Worm (Caenorhabditis elegans): ENCODE data around the gene F01G10.5.

Gene F01G10.5

ce11 chrIV:10245666-10246210 is 14.9 kb upstream of the F01G10.5 start, which contains the start of gene F01G10.10:
TSS of gene F01G10.10 (plus strand) at chrIV:10246160.
- TF ChIP-seq ceh-90 (tag; optimal IDR thresholded peaks at IDR 0.05) (no peak), elt-3 (tag; optimal IDR thresholded peaks at IDR 0.05) (no peak), lin-35 (GFP tag; optimal IDR thresholded peaks at IDR 0.05) (peak in 1 of 2 experiments; percentile 25), sptf-1 (tag; optimal IDR thresholded peaks at IDR 0.05) (no peak), elt-2 (tag; optimal IDR thresholded peaks at IDR 0.05) (peak; percentile 39), unc-98 (GFP tag; IDR thresholded peaks at IDR 0.05) (no peak), nhr-90 (tag; optimal IDR thresholded peaks at IDR 0.05; ENCODE audit: poor library complexity) (peak; percentile 37), ztf-11 (tag; optimal IDR thresholded peaks at IDR 0.05) (no peak), mef-2 (tag; optimal IDR thresholded peaks at IDR 0.05) (no peak), lir-3 (tag; optimal IDR thresholded peaks at IDR 0.05; ENCODE audit: poor library complexity) (no peak), aly-2 (tag; optimal IDR thresholded peaks at IDR 0.05) (peak; percentile 54), hpl-2 (GFP tag; optimal IDR thresholded peaks at IDR 0.05) (no peak), fkh-10 (GFP tag; optimal IDR thresholded peaks at IDR 0.05) (no peak), ceh-82 (tag; optimal IDR thresholded peaks at IDR 0.05) (no peak), lin-15B (tag; optimal IDR thresholded peaks at IDR 0.05) (no peak), jun-1 (tag; optimal IDR thresholded peaks at IDR 0.05) (no peak), blmp-1 (tag; optimal IDR thresholded peaks at IDR 0.05) (peak; percentile 89)

- TF ChIP-seq elt-3 (tag; optimal IDR thresholded peaks at IDR 0.05) (peak in 5 of 6 experiments; percentile 56 to 81 (median 68)), dpl-1 (GFP tag; optimal IDR thresholded peaks at IDR 0.05) (peak in 1 of 3 experiments; percentile 17), pqm-1 (tag; optimal IDR thresholded peaks at IDR 0.05) (peak; percentile 48), snu-23 (GFP tag; optimal IDR thresholded peaks at IDR 0.05) (peak; percentile 10), nhr-71 (tag; optimal IDR thresholded peaks at IDR 0.05) (peak; percentile 4), lir-3 (tag; optimal IDR thresholded peaks at IDR 0.05; ENCODE audit: poor library complexity) (no peak), unc-130 (tag; optimal IDR thresholded peaks at IDR 0.05) (peak; percentile 15), lin-35 (GFP tag; optimal IDR thresholded peaks at IDR 0.05) (peak in 1 of 2 experiments; percentile 28), elt-2 (tag; optimal IDR thresholded peaks at IDR 0.05) (peak; percentile 67), nhr-12 (tag; optimal IDR thresholded peaks at IDR 0.05) (no peak)
Measured at ce11 chrIV:10243276-10243675, 12.4 kb upstream of the F01G10.5 start, which contains the start of gene tkt-1. TSS of gene tkt-1 (plus strand) at chrIV:10243612.

- TF ChIP-seq vab-15 (tag; optimal IDR thresholded peaks at IDR 0.05) (no peak), fos-1 (tag; optimal IDR thresholded peaks at IDR 0.05) (no peak), jun-1 (tag; optimal IDR thresholded peaks at IDR 0.05) (no peak), aha-1 (tag; optimal IDR thresholded peaks at IDR 0.05) (no peak), efl-3 (GFP tag; optimal IDR thresholded peaks at IDR 0.05) (no peak), lin-14 (GFP tag; optimal IDR thresholded peaks at IDR 0.05) (peak; percentile 52), nhr-77 (tag; optimal IDR thresholded peaks at IDR 0.05) (peak; percentile 11), lir-3 (tag; optimal IDR thresholded peaks at IDR 0.05; ENCODE audit: poor library complexity) (peak; percentile 40), ets-5 (GFP tag; IDR thresholded peaks at IDR 0.05) (no peak), isw-1 (GFP tag; IDR thresholded peaks at IDR 0.05) (no peak), zag-1 (tag; optimal IDR thresholded peaks at IDR 0.05) (no peak), elt-3 (tag; optimal IDR thresholded peaks at IDR 0.05) (peak in 1 of 6 experiments; percentile 7), nhr-71 (tag; optimal IDR thresholded peaks at IDR 0.05) (peak; percentile 44), blmp-1 (tag; optimal IDR thresholded peaks at IDR 0.05) (peak; percentile 72), aly-2 (tag; optimal IDR thresholded peaks at IDR 0.05) (no peak), C34B4.2 (tag; optimal IDR thresholded peaks at IDR 0.05) (no peak), ceh-90 (tag; optimal IDR thresholded peaks at IDR 0.05) (peak; percentile 61), mep-1 (tag; optimal IDR thresholded peaks at IDR 0.05) (peak; percentile 41), ama-1 (optimal IDR thresholded peaks at IDR 0.05) (no peak), nhr-84 (tag; optimal IDR thresholded peaks at IDR 0.05) (no peak), nhr-19 (GFP tag; conservative IDR thresholded peaks at IDR 0.05) (0 out of 2 replicates have a peak, but pooled peaks have one; percentile 14), dpl-1 (GFP tag; optimal IDR thresholded peaks at IDR 0.05) (peak; percentile 71 to 87 (median 85)), nhr-28 (tag; optimal IDR thresholded peaks at IDR 0.05) (no peak), mef-2 (tag; optimal IDR thresholded peaks at IDR 0.05) (no peak), nhr-90 (tag; optimal IDR thresholded peaks at IDR 0.05; ENCODE audit: poor library complexity) (no peak), unc-86 (tag; optimal IDR thresholded peaks at IDR 0.05) (no peak), egl-27 (tag; optimal IDR thresholded peaks at IDR 0.05) (no peak), ztf-11 (tag; optimal IDR thresholded peaks at IDR 0.05) (no peak), nhr-85 (tag) (peak; percentile 75), zip-4 (GFP tag; optimal IDR thresholded peaks at IDR 0.05) (no peak), skn-1 (tag; optimal IDR thresholded peaks at IDR 0.05) (peak; percentile 50), tlp-1 (tag; optimal IDR thresholded peaks at IDR 0.05) (no peak), ceh-63 (GFP tag; optimal IDR thresholded peaks at IDR 0.05) (no peak)
Measured at ce11 chrIV:10242458-10243123, 11.7 kb upstream of the F01G10.5 start.

All from whole organism, L1 larva.